Worm (Caenorhabditis elegans) whole organism, early embryonic: ENCODE results near the gene cyp-33C7.

Experiments used
- B0310.2 ChIP-seq: sonication (generic microtip); optimal IDR thresholded peaks from 2 replicates; lab custom pipeline; 2016; ENCODE audit warnings: mild to moderate bottlenecking, missing genetic modification characterization, missing compliant biosample characterization
- aly-1 ChIP-seq: sonication (generic microtip); optimal IDR thresholded peaks from 2 replicates; lab custom pipeline; 2016; ENCODE audit warnings: missing genetic modification characterization, missing compliant biosample characterization
- ama-1 ChIP-seq: fragments of 150-350 bp; optimal IDR thresholded peaks from 2 replicates; lab custom pipeline; 2014
- ceh-13 ChIP-seq: fragments of 200-800 bp; sonication (Bioruptor generic); optimal IDR thresholded peaks from 2 replicates; lab custom pipeline; 2018; ENCODE audit warnings: mild to moderate bottlenecking, missing genetic modification characterization, missing compliant biosample characterization
- ceh-36 ChIP-seq: sonication (generic microtip); optimal IDR thresholded peaks from 2 replicates; lab custom pipeline; 2016; ENCODE audit warnings: missing genetic modification characterization, inconsistent platforms, missing compliant biosample characterization
- ets-7 ChIP-seq: sonication (generic microtip); optimal IDR thresholded peaks from 2 replicates; lab custom pipeline; 2016; ENCODE audit warnings: missing genotype, missing genetic modification characterization, missing compliant biosample characterization
- flt-1 ChIP-seq: fragments of 200-800 bp; sonication (Bioruptor generic); IDR thresholded peaks from 2 replicates; pipeline ENCODE4 v1.3.6; 2022; ENCODE audit warnings: missing genetic modification characterization, missing compliant biosample characterization
- hmbx-1 ChIP-seq: sonication (generic microtip); optimal IDR thresholded peaks from 2 replicates; lab custom pipeline; 2016; ENCODE audit warnings: mild to moderate bottlenecking, missing genetic modification characterization, missing compliant biosample characterization
- pes-1 ChIP-seq: fragments of 200-800 bp; sonication (Bioruptor generic); IDR thresholded peaks from 2 replicates; pipeline ENCODE4 v1.3.6; 2022; ENCODE audit warnings: missing genetic modification reagents, missing genetic modification characterization, missing compliant biosample characterization
- scrt-1 ChIP-seq: fragments of 200-800 bp; sonication (Bioruptor generic); IDR thresholded peaks from 2 replicates; pipeline ENCODE4 v1.3.6; 2022; ENCODE audit warnings: missing genetic modification characterization, missing compliant biosample characterization
- sea-1 ChIP-seq: fragments of 200-800 bp; sonication (Bioruptor generic); conservative IDR thresholded peaks from 2 replicates; pipeline ENCODE4 v1.3.6; 2022; ENCODE audit warnings: missing genetic modification characterization, missing compliant biosample characterization
- tbx-11 ChIP-seq: fragments of 200-800 bp; sonication (Bioruptor generic); IDR thresholded peaks from 2 replicates; pipeline ENCODE4 v1.3.6; 2022; ENCODE audit warnings: missing genetic modification characterization, missing compliant biosample characterization
- tra-4 ChIP-seq: sonication (generic microtip); optimal IDR thresholded peaks from 2 replicates; lab custom pipeline; 2017; ENCODE audit warnings: missing genetic modification characterization, missing compliant biosample characterization

DNA sequence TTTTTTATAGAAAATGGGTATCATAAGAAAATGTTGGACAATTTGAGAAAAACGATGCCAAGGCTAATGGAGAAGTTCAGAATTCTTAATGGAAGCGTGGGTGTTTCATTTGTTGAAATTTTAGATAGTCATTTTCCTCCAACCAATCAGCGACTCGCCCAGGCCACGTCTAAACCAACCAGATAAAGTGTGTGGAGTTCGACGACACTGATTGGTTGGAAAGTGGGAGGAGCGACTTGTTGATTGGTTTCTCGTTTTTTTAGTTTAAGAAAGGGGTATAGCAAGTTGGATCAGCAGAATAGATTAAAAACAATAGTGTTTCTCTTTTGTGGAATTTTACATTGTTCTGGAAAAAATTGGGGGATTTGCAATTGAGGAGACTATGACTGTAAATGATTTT is 42.8 kb upstream of the cyp-33C7 start:
- no peak for TF ChIP-seq scrt-1 (GFP tag; lab: Robert Waterston, UW)
- no peak for TF ChIP-seq ama-1 (lab: Kevin White, UChicago)
- no peak for TF ChIP-seq ets-7 (tag; lab: Kevin White, UChicago)
- TF ChIP-seq flt-1 (GFP tag; lab: Robert Waterston, UW): no peak
- TF ChIP-seq pes-1 (GFP tag; lab: Robert Waterston, UW): no peak
- TF ChIP-seq ceh-13 (GFP tag; lab: Kevin White, UChicago): no peak
- no peak for TF ChIP-seq aly-1 (tag; lab: Kevin White, UChicago)
- TF ChIP-seq sea-1 (GFP tag; lab: Robert Waterston, UW): no peak
- TF ChIP-seq tra-4: no peak
- TF ChIP-seq ceh-36: no peak
- TF ChIP-seq hmbx-1: no peak
- TF ChIP-seq tbx-11: no peak
- no peak for TF ChIP-seq B0310.2 (tag; lab: Kevin White, UChicago)
